Worm (Caenorhabditis elegans): ENCODE data around the gene emc-3.

emc-3 gene

ce11 chrIV:13390770-13391169, 9.0 kb upstream of the emc-3 start:
- no peak for TF ChIP-seq aha-1 (tag; optimal IDR thresholded peaks at IDR 0.05)
- no peak for TF ChIP-seq efl-3 (GFP tag; optimal IDR thresholded peaks at IDR 0.05)
- TF ChIP-seq nhr-47 (tag; optimal IDR thresholded peaks at IDR 0.05) = peak; percentile 0

- TF ChIP-seq unc-86 (tag; optimal IDR thresholded peaks at IDR 0.05) = no peak
- TF ChIP-seq ceh-8 (GFP tag; optimal IDR thresholded peaks at IDR 0.05) = no peak
- TF ChIP-seq tlp-1 (tag; optimal IDR thresholded peaks at IDR 0.05) = no peak
- no peak for TF ChIP-seq fkh-10 (GFP tag; optimal IDR thresholded peaks at IDR 0.05)
Observed at ce11 chrIV:13389237-13389636, 7.5 kb upstream of the emc-3 start.

DNA sequence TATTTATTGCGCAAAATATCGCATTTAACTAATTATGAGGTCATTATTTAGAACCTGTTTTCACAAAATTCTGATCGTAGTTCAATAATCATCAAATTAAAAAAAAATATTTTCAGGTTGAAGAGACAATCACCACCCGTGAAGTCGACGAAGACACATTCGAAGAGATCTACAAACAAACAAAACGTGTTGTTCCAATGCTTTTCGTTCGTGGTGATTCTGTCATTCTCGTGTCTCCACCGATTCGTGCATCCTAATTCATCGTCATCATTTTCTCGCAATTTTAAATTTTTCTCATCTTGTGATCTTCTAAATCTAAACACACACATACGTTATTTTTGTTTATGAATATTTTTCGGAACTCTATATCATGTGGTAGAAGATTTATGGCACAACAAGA, 7.1 kb upstream of the emc-3 start:
- TF ChIP-seq nhr-85 (tag) (peak; percentile 65), rnt-1 (tag; optimal IDR thresholded peaks at IDR 0.05) (no peak), pqm-1 (tag; optimal IDR thresholded peaks at IDR 0.05) (no peak), mab-9 (GFP tag; IDR thresholded peaks at IDR 0.05) (no peak), irx-1 (tag; optimal IDR thresholded peaks at IDR 0.05) (no peak), ztf-4 (tag; optimal IDR thresholded peaks at IDR 0.05) (no peak), efl-1 (optimal IDR thresholded peaks at IDR 0.05) (no peak), efl-1 (GFP tag; optimal IDR thresholded peaks at IDR 0.05 in 1 of 2) (no peak), aly-2 (tag; optimal IDR thresholded peaks at IDR 0.05) (peak; percentile 47), egl-27 (tag; optimal IDR thresholded peaks at IDR 0.05) (no peak), ces-1 (GFP tag; optimal IDR thresholded peaks at IDR 0.05) (no peak), zip-4 (GFP tag; optimal IDR thresholded peaks at IDR 0.05) (no peak), lin-35 (GFP tag; optimal IDR thresholded peaks at IDR 0.05) (no peak), ama-1 (optimal IDR thresholded peaks at IDR 0.05) (no peak), nhr-90 (tag; optimal IDR thresholded peaks at IDR 0.05; ENCODE audit: poor library complexity) (peak; percentile 30), unc-30 (tag; optimal IDR thresholded peaks at IDR 0.05) (no peak), nhr-237 (tag; optimal IDR thresholded peaks at IDR 0.05) (no peak), grh-1 (GFP tag; IDR thresholded peaks at IDR 0.05) (no peak), tbx-2 (tag; optimal IDR thresholded peaks at IDR 0.05) (peak; percentile 12), nhr-71 (tag; optimal IDR thresholded peaks at IDR 0.05) (peak; percentile 42), snu-23 (GFP tag; optimal IDR thresholded peaks at IDR 0.05) (peak; percentile 17), isw-1 (GFP tag; IDR thresholded peaks at IDR 0.05) (no peak), efl-3 (GFP tag; optimal IDR thresholded peaks at IDR 0.05) (no peak), hpl-2 (GFP tag; optimal IDR thresholded peaks at IDR 0.05) (no peak), ceh-82 (tag; optimal IDR thresholded peaks at IDR 0.05) (no peak), skn-1 (tag; optimal IDR thresholded peaks at IDR 0.05) (no peak), nhr-19 (GFP tag; conservative IDR thresholded peaks at IDR 0.05) (no peak), snpc-4 (tag; optimal IDR thresholded peaks at IDR 0.05) (no peak), fos-1 (tag; optimal IDR thresholded peaks at IDR 0.05) (no peak), lin-15B (tag; optimal IDR thresholded peaks at IDR 0.05) (no peak), alr-1 (tag; optimal IDR thresholded peaks at IDR 0.05; ENCODE audit: borderline replicate concordance) (no peak), nhr-47 (tag; optimal IDR thresholded peaks at IDR 0.05) (peak; percentile 16), nhr-20 (tag; optimal IDR thresholded peaks at IDR 0.05) (peak; percentile 3), ceh-88 (GFP tag; IDR thresholded peaks at IDR 0.05) (no peak)

DNA sequence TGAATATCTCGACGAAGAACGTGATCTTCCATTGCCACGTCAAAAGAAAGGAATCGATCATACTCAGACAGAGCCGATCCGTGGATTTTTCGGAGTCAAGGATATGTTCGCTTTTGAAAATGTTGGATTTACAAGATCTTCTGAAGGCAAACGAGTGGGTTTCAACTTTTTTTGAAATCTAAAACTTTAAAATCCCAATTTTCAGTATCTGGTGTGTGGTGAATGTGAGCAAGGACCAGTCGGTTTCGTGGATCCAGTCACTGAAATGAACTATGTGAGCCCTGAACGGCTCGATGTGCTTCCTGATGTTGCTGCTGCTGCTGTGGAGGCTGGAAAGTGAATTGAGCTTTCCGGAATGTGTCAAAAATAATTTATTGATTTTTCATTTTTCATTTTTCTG, 5.2 kb upstream of the emc-3 start, which contains the start of gene lsm-3:
TSS of gene lsm-3 (plus strand) at position 301 of the 400 bp plus-strand sequence.
- TF ChIP-seq nhr-12 (tag; optimal IDR thresholded peaks at IDR 0.05) (no peak), zip-4 (GFP tag; optimal IDR thresholded peaks at IDR 0.05) (no peak)

Data from whole organism, L1 larva.